Worm (Caenorhabditis elegans) whole organism, L2 larva: ENCODE results near the gene F22B8.7.

Source experiments
- elt-1 ChIP-seq: fragments of 150-350 bp; optimal IDR thresholded peaks from 2 replicates; lab custom pipeline; 2014; ENCODE audit warnings: missing biosample characterization, missing genetic modification characterization
- elt-3 ChIP-seq: sonication (generic microtip); optimal IDR thresholded peaks from 2 replicates; lab custom pipeline; 2017; ENCODE audit warnings: missing biosample characterization, missing genetic modification characterization

DNA sequence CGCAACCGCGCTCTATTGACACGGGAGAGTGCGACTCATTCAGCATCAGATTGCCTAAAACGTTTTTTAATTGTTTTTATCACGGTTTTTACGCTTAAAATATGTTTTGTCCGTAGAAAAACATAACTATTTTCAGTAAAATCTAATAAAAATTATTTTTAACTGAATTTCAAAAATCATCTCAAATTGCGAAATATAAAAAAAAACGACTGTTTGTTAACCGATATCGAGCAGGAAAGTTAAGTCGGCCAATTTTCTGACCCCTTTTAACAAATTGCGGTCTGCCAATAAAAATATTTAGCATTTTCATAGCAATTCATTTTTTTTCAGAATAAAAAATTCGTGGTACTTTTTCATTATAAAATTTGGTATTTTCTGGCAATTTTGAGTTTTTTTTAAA is 26.1 kb downstream of the F22B8.7 start:
- TF ChIP-seq elt-3 (tag; lab: Kevin White, UChicago), result no peak
- TF ChIP-seq elt-1, result no peak
